Fruit fly (Drosophila melanogaster) whole organism, wandering third instar larva: ENCODE data around the gene CG4615.

ENCODE experiments used
- Abd-B ChIP-seq: fragments of >200 bp; optimal IDR thresholded peaks from 2 replicates; lab custom pipeline; 2017; ENCODE audit warnings: missing biosample characterization, missing genetic modification characterization
- CG32264 ChIP-seq: fragments of 200-800 bp; sonication (Bioruptor generic); optimal IDR thresholded peaks from 2 replicates; lab custom pipeline; 2016; ENCODE audit warnings: missing biosample characterization, missing genetic modification characterization
- CrebA ChIP-seq: fragments of 200-800 bp; sonication (Bioruptor generic); optimal IDR thresholded peaks from 2 replicates; lab custom pipeline; 2016; ENCODE audit warnings: missing biosample characterization, mild to moderate bottlenecking, missing genetic modification characterization, borderline replicate concordance
- Dfd ChIP-seq: fragments of >200 bp; optimal IDR thresholded peaks from 2 replicates; lab custom pipeline; 2017; ENCODE audit warnings: missing biosample characterization, missing genetic modification characterization
- GATAd ChIP-seq: sonication (Bioruptor generic); optimal IDR thresholded peaks from 2 replicates; lab custom pipeline; 2016; ENCODE audit warnings: missing biosample characterization, missing genetic modification characterization
- HLH106 ChIP-seq: fragments of 200-800 bp; optimal IDR thresholded peaks from 3 replicates; lab custom pipeline; 2019; ENCODE audit warnings: missing biosample characterization, mild to moderate bottlenecking, missing genetic modification characterization, moderate library complexity
- Hnf4 ChIP-seq: fragments of 200-800 bp; sonication (Bioruptor generic); optimal IDR thresholded peaks from 2 replicates; lab custom pipeline; 2016; ENCODE audit warnings: missing biosample characterization, mild to moderate bottlenecking, missing genetic modification characterization
- Hr78 ChIP-seq: fragments of >200 bp; optimal IDR thresholded peaks from 2 replicates; lab custom pipeline; 2017; ENCODE audit warnings: missing biosample characterization, missing genetic modification characterization
- Hr83 ChIP-seq: fragments of 200-300 bp; sonication (Bioruptor generic); optimal IDR thresholded peaks from 2 replicates; lab custom pipeline; 2016; ENCODE audit warnings: missing biosample characterization, mild to moderate bottlenecking, missing genetic modification characterization, moderate library complexity; ENCODE audit not compliant: poor library complexity, severe bottlenecking
- Jra ChIP-seq: sonication (Bioruptor generic); optimal IDR thresholded peaks from 2 replicates; lab custom pipeline; 2016; ENCODE audit warnings: missing biosample characterization, missing genetic modification characterization
- Mio ChIP-seq: sonication (Bioruptor generic); optimal IDR thresholded peaks from 2 replicates; lab custom pipeline; 2016; ENCODE audit warnings: missing biosample characterization, missing genetic modification characterization
- Myc ChIP-seq: fragments of >200 bp; optimal IDR thresholded peaks from 2 replicates; lab custom pipeline; 2017
- N ChIP-seq: fragments of >200 bp; optimal IDR thresholded peaks from 2 replicates; lab custom pipeline; 2018; ENCODE audit warnings: missing biosample characterization, missing external identifiers, missing genetic modification characterization
- OdsH ChIP-seq: fragments of 200-800 bp; sonication (Bioruptor generic); optimal IDR thresholded peaks from 2 replicates; lab custom pipeline; 2016; ENCODE audit warnings: missing biosample characterization, mild to moderate bottlenecking, missing genetic modification characterization
- Sp1 ChIP-seq: fragments of 200-800 bp; sonication (Bioruptor generic); optimal IDR thresholded peaks from 3 replicates; lab custom pipeline; 2019; ENCODE audit warnings: missing biosample characterization, mild to moderate bottlenecking, missing genetic modification characterization, moderate library complexity
- Vsx2 ChIP-seq: fragments of 200-300, 225-300 bp; sonication (Bioruptor generic); optimal IDR thresholded peaks from 2 replicates; lab custom pipeline; 2018; ENCODE audit warnings: missing biosample characterization, missing genetic modification characterization; ENCODE audit not compliant: partially characterized antibody
- br ChIP-seq: fragments of 200-800 bp; sonication (Bioruptor generic); optimal IDR thresholded peaks from 2 replicates; lab custom pipeline; 2016; ENCODE audit warnings: missing biosample characterization, missing genetic modification characterization
- dl ChIP-seq, 2 experiments: fragments of 175-275, 200-275 bp in 1 of 2; fragments of 200-275 bp in 1 of 2; sonication (Bioruptor generic); optimal IDR thresholded peaks; lab custom pipeline; 2018; ENCODE audit warnings: mild to moderate bottlenecking in 2 of 2, missing biosample characterization in 2 of 2, missing genetic modification characterization in 2 of 2, moderate library complexity in 2 of 2; ENCODE audit not compliant: partially characterized antibody in 2 of 2, insufficient read depth in 1 of 2
- dsf ChIP-seq: sonication (Bioruptor generic); optimal IDR thresholded peaks from 2 replicates; lab custom pipeline; 2016; ENCODE audit warnings: missing biosample characterization, missing genetic modification characterization, borderline replicate concordance
- ey ChIP-seq: fragments of 200-800 bp; sonication (Bioruptor generic); optimal IDR thresholded peaks from 2 replicates; lab custom pipeline; 2016; ENCODE audit warnings: missing biosample characterization, missing genetic modification characterization
- foxo ChIP-seq, 2 experiments: fragments of 200-800 bp; sonication (Bioruptor generic); optimal IDR thresholded peaks; 2 replicates in 1 of 2; 3 replicates in 1 of 2; lab custom pipeline; 2016 to 2017; ENCODE audit warnings: missing biosample characterization in 2 of 2, missing genetic modification characterization in 2 of 2
- fru ChIP-seq: fragments of 200-800 bp; sonication (Bioruptor generic); optimal IDR thresholded peaks from 3 replicates; lab custom pipeline; 2016; ENCODE audit warnings: missing biosample characterization, mild to moderate bottlenecking, missing genetic modification characterization
- lola ChIP-seq: fragments of >200 bp; optimal IDR thresholded peaks from 2 replicates; lab custom pipeline; 2017; ENCODE audit warnings: missing biosample characterization, missing genetic modification characterization
- psq ChIP-seq: fragments of 200-800 bp; sonication (Bioruptor generic); optimal IDR thresholded peaks from 3 replicates; lab custom pipeline; 2017; ENCODE audit warnings: missing biosample characterization, mild to moderate bottlenecking, missing genetic modification characterization, moderate library complexity
- sage ChIP-seq: fragments of 200-800 bp; sonication (Bioruptor generic); optimal IDR thresholded peaks from 2 replicates; lab custom pipeline; 2016; ENCODE audit warnings: missing biosample characterization, mild to moderate bottlenecking, missing genetic modification characterization
- sv ChIP-seq: fragments of 200-800 bp; sonication (Bioruptor generic); optimal IDR thresholded peaks from 3 replicates; lab custom pipeline; 2016; ENCODE audit warnings: missing biosample characterization, missing genetic modification characterization
- tai ChIP-seq: sonication (Bioruptor generic); optimal IDR thresholded peaks from 2 replicates; lab custom pipeline; 2016; ENCODE audit warnings: missing biosample characterization, missing genetic modification characterization
- usp ChIP-seq: fragments of >200 bp; optimal IDR thresholded peaks from 2 replicates; lab custom pipeline; 2017; ENCODE audit warnings: missing biosample characterization, missing genetic modification characterization
- woc ChIP-seq: sonication (Bioruptor generic); optimal IDR thresholded peaks from 2 replicates; lab custom pipeline; 2016; ENCODE audit warnings: missing biosample characterization, mild to moderate bottlenecking, missing genetic modification characterization

The CG4615 gene

dm6 chrX:7094861-7095260 is 7.2 kb downstream of the CG4615 start:
- TF ChIP-seq woc (no peak), HLH106 (tag; lab: Kevin White, UChicago) (no peak), Abd-B (GFP tag; lab: Kevin White, UChicago) (no peak), Hr78 (no peak), usp (GFP tag; lab: Kevin White, UChicago) (no peak), foxo (GFP tag; optimal IDR thresholded peaks at IDR 0.05; lab: Kevin White, UChicago) (no peak), dsf (GFP tag; lab: Kevin White, UChicago) (no peak), OdsH (no peak), Mio (no peak), psq (no peak)

- TF ChIP-seq foxo (GFP tag; optimal IDR thresholded peaks at IDR 0.05; lab: Kevin White, UChicago) (no peak), Dfd (GFP tag; lab: Kevin White, UChicago) (no peak), Jra (GFP tag; lab: Kevin White, UChicago) (no peak), lola (no peak), br (GFP tag; lab: Kevin White, UChicago) (no peak), Sp1 (GFP tag; lab: Kevin White, UChicago) (no peak), sv (GFP tag; lab: Kevin White, UChicago) (no peak)
These were observed 7.9 kb downstream of the CG4615 start for dm6 chrX:7094169-7094568.

- TF ChIP-seq lola: no peak
- TF ChIP-seq Vsx2 (GFP tag; lab: Kevin White, UChicago): no peak
- no peak for TF ChIP-seq OdsH
- no peak for TF ChIP-seq Hnf4
- TF ChIP-seq br (GFP tag; lab: Kevin White, UChicago): no peak
- TF ChIP-seq Hr83 (GFP tag; lab: Kevin White, UChicago): no peak
- TF ChIP-seq Abd-B (GFP tag; lab: Kevin White, UChicago): no peak
- no peak for TF ChIP-seq GATAd (GFP tag; lab: Kevin White, UChicago)
- no peak for TF ChIP-seq CG32264
- TF ChIP-seq Hr78: no peak
- no peak for TF ChIP-seq fru
- no peak for TF ChIP-seq N (GFP tag; lab: Kevin White, UChicago)
- no peak for TF ChIP-seq ey
- TF ChIP-seq dsf (GFP tag; lab: Kevin White, UChicago): no peak
- no peak for TF ChIP-seq dl (GFP tag; optimal IDR thresholded peaks at IDR 0.05; lab: Kevin White, UChicago; ENCODE audit: insufficient read depth in 1 of 2, partially characterized antibody in 2 of 2)
- TF ChIP-seq Myc: no peak
These were observed 10.2 kb downstream of the CG4615 start for dm6 chrX:7091909-7092308.

- TF ChIP-seq Hnf4 (peak; percentile 11), tai (GFP tag; lab: Kevin White, UChicago) (peak; percentile 29), Myc (no peak), Hr78 (no peak), sage (GFP tag; lab: Kevin White, UChicago) (no peak), Mio (no peak)
- TF ChIP-seq, all 38 proteins: peak for 2
These were observed 15.6 kb downstream of the CG4615 start for dm6 chrX:7086539-7086938.

- TF ChIP-seq Dfd (GFP tag; lab: Kevin White, UChicago) (peak; percentile 11), ey (no peak)
These were observed 19.7 kb downstream of the CG4615 start for dm6 chrX:7082407-7082806.

dm6 chrX:7074316-7074925 is 27.7 kb downstream of the CG4615 start:
- TF ChIP-seq Mio: no peak
- no peak for TF ChIP-seq CrebA (GFP tag; lab: Kevin White, UChicago)
- no peak for TF ChIP-seq br (GFP tag; lab: Kevin White, UChicago)
- no peak for TF ChIP-seq GATAd (GFP tag; lab: Kevin White, UChicago)
- TF ChIP-seq Hr83 (GFP tag; lab: Kevin White, UChicago): no peak
- TF ChIP-seq tai (GFP tag; lab: Kevin White, UChicago): peak; percentile 0
